Worm (Caenorhabditis elegans): ENCODE measurements around the gene pqn-74.

- no peak for TF ChIP-seq ama-1 (optimal IDR thresholded peaks at IDR 0.05)
- TF ChIP-seq aly-1 (tag; optimal IDR thresholded peaks at IDR 0.05): no peak
- no peak for TF ChIP-seq flt-1 (GFP tag; IDR thresholded peaks at IDR 0.05)
- no peak for TF ChIP-seq hmg-4 (GFP tag; optimal IDR thresholded peaks at IDR 0.05)
- no peak for TF ChIP-seq hnd-1 (tag; optimal IDR thresholded peaks at IDR 0.05)
- no peak for TF ChIP-seq scrt-1 (GFP tag; IDR thresholded peaks at IDR 0.05)
- TF ChIP-seq hmbx-1 (tag; optimal IDR thresholded peaks at IDR 0.05): no peak
Measured at ce11 chrIV:13374918-13375317, 43.7 kb upstream of the pqn-74 start.

All from whole organism, early embryonic.